Fruit fly (Drosophila melanogaster): ENCODE results near the gene CG5958.
A peak's percentile ranks its signal among the peaks of the same experiment; 100 is the strongest.

Gene CG5958

dm6 chr2L:7426326-7427066 is 6.8 kb downstream of the CG5958 start, which contains the start of gene muc (continued):
- TF ChIP-seq CG11398 (GFP tag; optimal IDR thresholded peaks at IDR 0.05) (no peak), tll (GFP tag; optimal IDR thresholded peaks at IDR 0.05) (no peak), CG2120 (GFP tag; optimal IDR thresholded peaks at IDR 0.05) (peak; percentile 62), Atf6 (GFP tag; IDR thresholded peaks at IDR 0.05) (0 out of 2 replicates have a peak, but pooled peaks have one; percentile 38), Six4 (GFP tag; optimal IDR thresholded peaks at IDR 0.05) (no peak), unc-4 (GFP tag; IDR thresholded peaks at IDR 0.05; ENCODE audit: partially characterized antibody) (peak; percentile 56), Gsc (GFP tag; IDR thresholded peaks at IDR 0.05) (no peak), Dp (GFP tag; optimal IDR thresholded peaks at IDR 0.05) (peak; percentile 49), ind (GFP tag; optimal IDR thresholded peaks at IDR 0.05) (peak; percentile 17), zen2 (GFP tag; IDR thresholded peaks at IDR 0.05; ENCODE audit: partially characterized antibody) (no peak), croc (GFP tag; conservative IDR thresholded peaks at IDR 0.05) (no peak), psq (GFP tag; optimal IDR thresholded peaks at IDR 0.05) (no peak), Bgb (GFP tag; IDR thresholded peaks at IDR 0.05; ENCODE audit: partially characterized antibody) (peak; percentile 61), chinmo (GFP tag; IDR thresholded peaks at IDR 0.05; ENCODE audit: partially characterized antibody) (no peak), CG17385 (GFP tag; optimal IDR thresholded peaks at IDR 0.05) (peak; percentile 36), sob (GFP tag; IDR thresholded peaks at IDR 0.05) (peak; percentile 47; the same call in 1 of the 2 replicates), Sry-β (GFP tag; optimal IDR thresholded peaks at IDR 0.05) (peak; percentile 53), CG17829 (tag; optimal IDR thresholded peaks at IDR 0.05) (peak; percentile 51), en (GFP tag; optimal IDR thresholded peaks at IDR 0.05) (no peak), CG9876 (GFP tag; optimal IDR thresholded peaks at IDR 0.05) (no peak), CG32772 (GFP tag; IDR thresholded peaks at IDR 0.05) (0 out of 2 replicates have a peak, but pooled peaks have one; percentile 13), ATbp (GFP tag; optimal IDR thresholded peaks at IDR 0.05) (no peak), Dip2 (GFP tag; IDR thresholded peaks at IDR 0.05) (no peak), Dfd (GFP tag; optimal IDR thresholded peaks at IDR 0.05) (peak in 1 of 2 experiments; percentile 43), CG13624 (GFP tag; optimal IDR thresholded peaks at IDR 0.05) (peak; percentile 15), CG17361 (GFP tag; IDR thresholded peaks at IDR 0.05) (peak; percentile 52; the same call in 2 of the 3 replicates), cas (GFP tag; IDR thresholded peaks at IDR 0.05) (no peak), CG11696 (GFP tag; IDR thresholded peaks at IDR 0.05) (0 out of 2 replicates have a peak, but pooled peaks have one; percentile 16), nom (GFP tag; optimal IDR thresholded peaks at IDR 0.05) (no peak), CG10366 (GFP tag; IDR thresholded peaks at IDR 0.05) (peak; percentile 29; the same call in 1 of the 2 replicates), CG7987 (GFP tag; optimal IDR thresholded peaks at IDR 0.05) (no peak), HmgD (GFP tag; optimal IDR thresholded peaks at IDR 0.05) (peak; percentile 10), Dbx (GFP tag; IDR thresholded peaks at IDR 0.05) (no peak), CG16815 (GFP tag; optimal IDR thresholded peaks at IDR 0.05) (peak; percentile 4), Lhr (GFP tag; optimal IDR thresholded peaks at IDR 0.05) (peak; percentile 90), fd64A (GFP tag; optimal IDR thresholded peaks at IDR 0.05) (no peak), CG5245 (GFP tag; optimal IDR thresholded peaks at IDR 0.05) (no peak), CG4424 (GFP tag; optimal IDR thresholded peaks at IDR 0.05) (peak; percentile 46), CG3281 (GFP tag; optimal IDR thresholded peaks at IDR 0.05) (no peak), HLH3B (GFP tag; IDR thresholded peaks at IDR 0.05) (peak; percentile 45; the same call in 1 of the 2 replicates), Abd-B (GFP tag; optimal IDR thresholded peaks at IDR 0.05) (peak; percentile 33), Deaf1 (tag; optimal IDR thresholded peaks at IDR 0.05) (no peak), phol (tag; optimal IDR thresholded peaks at IDR 0.05) (peak; percentile 92), vvl (GFP tag; IDR thresholded peaks at IDR 0.05) (peak; percentile 60), CG2875 (GFP tag; optimal IDR thresholded peaks at IDR 0.05) (no peak), PHDP (tag; optimal IDR thresholded peaks at IDR 0.05) (peak; percentile 32), CG34422 (GFP tag; IDR thresholded peaks at IDR 0.05) (peak; percentile 8; the same call in 1 of the 3 replicates), vfl (GFP tag; optimal IDR thresholded peaks at IDR 0.05) (no peak), Atf-2 (GFP tag; optimal IDR thresholded peaks at IDR 0.05) (no peak)
